Fruit fly (Drosophila melanogaster) whole organism, embryonic: Measurements from ENCODE around the gene CG11342.

Experiments
- B-H1 ChIP-seq: fragments of 200-800 bp; sonication (Bioruptor generic); IDR thresholded peaks from 3 replicates; pipeline ENCODE4 v1.3.6; 2022; ENCODE audit warnings: missing biosample characterization, missing genetic modification characterization
- Blimp-1 ChIP-seq: fragments of 200-800 bp; sonication (Bioruptor generic); optimal IDR thresholded peaks from 3 replicates; lab custom pipeline; 2018; ENCODE audit warnings: missing biosample characterization, missing genetic modification characterization, mild to moderate bottlenecking, moderate library complexity, missing genetic modification reagents
- CG10274 ChIP-seq: fragments of 200-800 bp; sonication (Bioruptor generic); optimal IDR thresholded peaks from 3 replicates; lab custom pipeline; 2017; ENCODE audit warnings: missing biosample characterization, mild to moderate bottlenecking, missing genetic modification characterization
- CG11247 ChIP-seq: fragments of 200-800 bp; sonication (Bioruptor generic); IDR thresholded peaks from 2 replicates; pipeline ENCODE4 v1.3.6; 2022; ENCODE audit warnings: missing biosample characterization, missing genetic modification characterization
- CG11560 ChIP-seq: fragments of 200-800 bp; sonication (Bioruptor generic); IDR thresholded peaks from 3 replicates; pipeline ENCODE4 v1.3.6; 2022; ENCODE audit warnings: missing biosample characterization, missing genetic modification characterization
- CG12391 ChIP-seq: fragments of 200-800 bp; sonication (Bioruptor generic); optimal IDR thresholded peaks from 3 replicates; lab custom pipeline; 2018; ENCODE audit warnings: missing biosample characterization, mild to moderate bottlenecking, missing genetic modification characterization, moderate library complexity
- CG12744 ChIP-seq: fragments of 200-800 bp; sonication (Bioruptor generic); optimal IDR thresholded peaks from 2 replicates; lab custom pipeline; 2016; ENCODE audit warnings: missing biosample characterization, missing genetic modification characterization
- CG13287 ChIP-seq: fragments of 200-800 bp; sonication (Bioruptor generic); IDR thresholded peaks from 2 replicates; pipeline ENCODE4 v1.3.6; 2022; ENCODE audit warnings: missing biosample characterization, missing genetic modification characterization; ENCODE audit not compliant: partially characterized antibody
- CG17186 ChIP-seq: fragments of 200-800 bp; sonication (Bioruptor generic); optimal IDR thresholded peaks from 3 replicates; lab custom pipeline; 2017; ENCODE audit warnings: missing biosample characterization, missing genetic modification reagents, missing genetic modification characterization
- CG17802 ChIP-seq: fragments of 200-800 bp; sonication (Bioruptor generic); optimal IDR thresholded peaks from 2 replicates; lab custom pipeline; 2018; ENCODE audit warnings: missing biosample characterization, mild to moderate bottlenecking, missing genetic modification characterization, moderate library complexity
- CG2199 ChIP-seq: fragments of 200-800 bp; sonication (Bioruptor generic); IDR thresholded peaks from 3 replicates; pipeline ENCODE4 v1.3.6; 2022; ENCODE audit warnings: missing biosample characterization, missing genetic modification characterization
- CG4328 ChIP-seq: fragments of 200-800 bp; sonication (Bioruptor generic); optimal IDR thresholded peaks from 3 replicates; lab custom pipeline; 2017; ENCODE audit warnings: missing biosample characterization, missing genetic modification reagents, missing genetic modification characterization
- CG4424 ChIP-seq: fragments of 200-800 bp; sonication (Bioruptor generic); optimal IDR thresholded peaks from 3 replicates; lab custom pipeline; 2016; ENCODE audit warnings: missing biosample characterization, missing genetic modification characterization
- CG5180 ChIP-seq: fragments of 200-800 bp; sonication (Bioruptor generic); optimal IDR thresholded peaks from 3 replicates; lab custom pipeline; 2017; ENCODE audit warnings: missing biosample characterization, missing genetic modification characterization, mild to moderate bottlenecking, moderate library complexity, missing genetic modification reagents
- CG5953 ChIP-seq: fragments of 200-800 bp; sonication (Bioruptor generic); IDR thresholded peaks from 2 replicates; pipeline ENCODE4 v1.3.6; 2022; ENCODE audit warnings: missing biosample characterization, missing genetic modification characterization
- CG7786 ChIP-seq: fragments of 200-800 bp; sonication (Bioruptor generic); optimal IDR thresholded peaks from 2 replicates; lab custom pipeline; 2016; ENCODE audit warnings: missing biosample characterization, missing genetic modification characterization
- CG7928 ChIP-seq: fragments of 200-800 bp; sonication (Bioruptor generic); optimal IDR thresholded peaks from 2 replicates; lab custom pipeline; 2017; ENCODE audit warnings: missing biosample characterization, mild to moderate bottlenecking, missing genetic modification characterization
- CG8089 ChIP-seq: fragments of 200-800 bp; sonication (Bioruptor generic); optimal IDR thresholded peaks from 3 replicates; lab custom pipeline; 2016; ENCODE audit warnings: missing biosample characterization, missing genetic modification characterization
- CG9932 ChIP-seq: fragments of 200-800 bp; sonication (Bioruptor generic); IDR thresholded peaks from 2 replicates; pipeline ENCODE4 v1.3.6; 2022; ENCODE audit warnings: missing biosample characterization, missing genetic modification characterization
- CHES-1-like ChIP-seq: fragments of 200-800 bp; sonication (Bioruptor generic); optimal IDR thresholded peaks from 2 replicates; lab custom pipeline; 2016; ENCODE audit warnings: missing biosample characterization, missing genetic modification characterization
- Dad ChIP-seq: fragments of 200-800 bp; sonication (Bioruptor generic); optimal IDR thresholded peaks from 3 replicates; lab custom pipeline; 2016; ENCODE audit warnings: missing biosample characterization, missing genetic modification characterization
- Deaf1 ChIP-seq: fragments of 200-800 bp; optimal IDR thresholded peaks from 3 replicates; lab custom pipeline; 2019; ENCODE audit warnings: missing biosample characterization, mild to moderate bottlenecking, missing genetic modification characterization, moderate library complexity
- Dek ChIP-seq: fragments of 200-800 bp; sonication (Bioruptor generic); optimal IDR thresholded peaks from 3 replicates; lab custom pipeline; 2019; ENCODE audit warnings: missing biosample characterization, mild to moderate bottlenecking, missing genetic modification characterization, moderate library complexity
- Dip2 ChIP-seq: fragments of 200-800 bp; sonication (Bioruptor generic); IDR thresholded peaks from 2 replicates; pipeline ENCODE4 v1.3.6; 2022; ENCODE audit warnings: missing biosample characterization, missing genetic modification characterization
- Dip3 ChIP-seq: fragments of 200-800 bp; sonication (Bioruptor generic); optimal IDR thresholded peaks from 3 replicates; lab custom pipeline; 2016; ENCODE audit warnings: missing biosample characterization, missing genetic modification characterization
- Eip74EF ChIP-seq, 2 experiments: fragments of 200-800 bp in 1 of 2; fragments of >200 bp in 1 of 2; sonication (Bioruptor generic) in 1 of 2; optimal IDR thresholded peaks; 2 replicates each; lab custom pipeline; 2017 to 2019; ENCODE audit warnings: missing biosample characterization in 2 of 2, missing genetic modification characterization in 2 of 2, mild to moderate bottlenecking in 1 of 2, moderate library complexity in 1 of 2
- Hand ChIP-seq: fragments of 200-800 bp; sonication (Bioruptor generic); optimal IDR thresholded peaks from 2 replicates; lab custom pipeline; 2017; ENCODE audit warnings: mild to moderate bottlenecking, missing biosample characterization, missing genetic modification reagents, missing genetic modification characterization
- Hr3 ChIP-seq: fragments of 200-800 bp; sonication (Bioruptor generic); optimal IDR thresholded peaks from 3 replicates; lab custom pipeline; 2016; ENCODE audit warnings: missing biosample characterization, missing genetic modification characterization
- Kr ChIP-seq: fragments of 200-800 bp; sonication (Bioruptor generic); optimal IDR thresholded peaks from 2 replicates; lab custom pipeline; 2017; ENCODE audit warnings: missing biosample characterization, mild to moderate bottlenecking, missing genetic modification characterization
- MTF-1 ChIP-seq: fragments of 200-800 bp; sonication (Bioruptor generic); optimal IDR thresholded peaks from 2 replicates; lab custom pipeline; 2018; ENCODE audit warnings: missing biosample characterization, mild to moderate bottlenecking, missing genetic modification characterization, borderline replicate concordance
- Mad ChIP-seq: fragments of 200-800 bp; sonication (Bioruptor generic); optimal IDR thresholded peaks from 2 replicates; lab custom pipeline; 2016; ENCODE audit warnings: missing biosample characterization, missing genetic modification characterization
- Nf-YA ChIP-seq: fragments of 200-800 bp; sonication (Bioruptor generic); IDR thresholded peaks from 2 replicates; pipeline ENCODE4 v1.3.6; 2022; ENCODE audit warnings: missing biosample characterization, missing genetic modification characterization
- NfI ChIP-seq: fragments of 200-800 bp; sonication (Bioruptor generic); optimal IDR thresholded peaks from 3 replicates; lab custom pipeline; 2018; ENCODE audit warnings: missing biosample characterization, mild to moderate bottlenecking, missing genetic modification characterization, moderate library complexity
- Ravus ChIP-seq: fragments of 200-800 bp; sonication (Bioruptor generic); IDR thresholded peaks from 2 replicates; pipeline ENCODE4 v1.3.6; 2022; ENCODE audit warnings: missing biosample characterization, missing genetic modification characterization
- Rfx ChIP-seq: fragments of 200-800 bp; sonication (Bioruptor generic); IDR thresholded peaks from 2 replicates; pipeline ENCODE4 v1.3.6; 2022; ENCODE audit warnings: missing biosample characterization, missing genetic modification characterization
- Sin3A ChIP-seq: fragments of >200 bp; optimal IDR thresholded peaks from 2 replicates; lab custom pipeline; 2018
- ato ChIP-seq: fragments of 200-800 bp; sonication (Bioruptor generic); IDR thresholded peaks from 2 replicates; pipeline ENCODE4 v1.3.6; 2022; ENCODE audit warnings: missing biosample characterization, missing genetic modification characterization; ENCODE audit not compliant: partially characterized antibody
- bowl ChIP-seq: fragments of 200-800 bp; sonication (Bioruptor generic); IDR thresholded peaks from 2 replicates; pipeline ENCODE4 v1.3.6; 2022; ENCODE audit warnings: missing biosample characterization, missing genetic modification characterization
- ci ChIP-seq: fragments of 200-800 bp; sonication (Bioruptor generic); IDR thresholded peaks from 3 replicates; pipeline ENCODE4 v1.3.6; 2022; ENCODE audit warnings: missing biosample characterization, missing genetic modification characterization
- eve ChIP-seq, 2 experiments: fragments of >200 bp; optimal IDR thresholded peaks; 2 replicates each; lab custom pipeline; 2017; ENCODE audit warnings: missing biosample characterization in 2 of 2, missing genetic modification characterization in 2 of 2
- exex ChIP-seq: fragments of 200-800 bp; sonication (Bioruptor generic); optimal IDR thresholded peaks from 4 replicates; lab custom pipeline; 2018; ENCODE audit warnings: missing biosample characterization, mild to moderate bottlenecking, missing genetic modification characterization, moderate library complexity
- gce ChIP-seq: fragments of 200-800 bp; sonication (Bioruptor generic); IDR thresholded peaks from 3 replicates; pipeline ENCODE4 v1.3.6; 2022; ENCODE audit warnings: missing biosample characterization, missing genetic modification characterization
- hb ChIP-seq: fragments of 200-800 bp; sonication (Bioruptor generic); IDR thresholded peaks from 3 replicates; pipeline ENCODE4 v1.3.6; 2022; ENCODE audit warnings: missing biosample characterization, missing genetic modification characterization; ENCODE audit not compliant: partially characterized antibody
- kay ChIP-seq: fragments of 200-800 bp; sonication (Bioruptor generic); optimal IDR thresholded peaks from 2 replicates; lab custom pipeline; 2016; ENCODE audit warnings: missing biosample characterization, missing genetic modification characterization
- kni ChIP-seq: fragments of 200-800 bp; sonication (Bioruptor generic); optimal IDR thresholded peaks from 3 replicates; lab custom pipeline; 2017; ENCODE audit warnings: mild to moderate bottlenecking, missing biosample characterization, missing genetic modification reagents, missing genetic modification characterization
- lilli ChIP-seq: fragments of 200-800 bp; sonication (Bioruptor generic); optimal IDR thresholded peaks from 3 replicates; lab custom pipeline; 2016; ENCODE audit warnings: missing biosample characterization, missing genetic modification characterization
- lov ChIP-seq, 2 experiments: fragments of 200-800 bp in 1 of 2; fragments of >200 bp in 1 of 2; sonication (Bioruptor generic) in 1 of 2; IDR thresholded peaks in 1 of 2; optimal IDR thresholded peaks in 1 of 2; 2 replicates in 1 of 2; 3 replicates in 1 of 2; pipeline versions ENCODE4 v1.3.6 to Lab custom; 2017 to 2022; ENCODE audit warnings: missing biosample characterization in 1 of 2, missing genetic modification characterization in 1 of 2
- onecut ChIP-seq: fragments of 200-800 bp; sonication (Bioruptor generic); IDR thresholded peaks from 2 replicates; pipeline ENCODE4 v1.3.6; 2022; ENCODE audit warnings: missing biosample characterization, missing genetic modification characterization
- repo ChIP-seq: fragments of 200-800 bp; sonication (Bioruptor generic); optimal IDR thresholded peaks from 2 replicates; lab custom pipeline; 2016; ENCODE audit warnings: missing biosample characterization, missing genetic modification characterization
- sim ChIP-seq: fragments of 200-800 bp; sonication (Bioruptor generic); IDR thresholded peaks from 2 replicates; pipeline ENCODE4 v1.3.6; 2022; ENCODE audit warnings: missing biosample characterization, missing genetic modification characterization
- tio ChIP-seq: fragments of 200-800 bp; sonication (Bioruptor generic); optimal IDR thresholded peaks from 2 replicates; lab custom pipeline; 2017; ENCODE audit warnings: missing biosample characterization, missing genetic modification characterization, inconsistent platforms

CG11342 gene

DNA sequence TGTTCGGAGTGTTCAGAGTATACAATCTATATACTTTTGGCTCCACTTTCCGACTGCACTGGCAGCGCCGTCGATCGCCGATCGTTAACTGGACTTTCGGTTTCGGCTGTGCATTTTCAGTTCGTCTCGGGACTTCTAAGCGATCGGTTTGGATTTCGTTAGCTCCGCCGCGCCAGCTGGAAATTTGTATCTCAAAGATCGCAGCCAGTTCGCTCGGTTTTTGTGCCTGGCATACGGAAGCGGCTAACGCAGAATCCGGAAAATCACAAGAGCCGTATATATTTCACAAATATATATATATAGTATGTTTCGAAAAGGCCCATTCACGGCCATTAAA is 17.0 kb upstream of the CG11342 start, which contains the start of gene slow (continued):
- TF ChIP-seq exex (tag; lab: Kevin White, UChicago) (no peak), CG2199 (GFP tag; lab: Robert Waterston, UW) (0 out of 3 replicates have a peak, but pooled peaks have one; percentile 14), CG13287 (GFP tag; lab: Robert Waterston, UW) (no peak), ci (0 out of 3 replicates have a peak, but pooled peaks have one; percentile 51), kay (GFP tag; lab: Kevin White, UChicago) (no peak), CG9932 (GFP tag; lab: Robert Waterston, UW) (no peak), CG17802 (tag; lab: Kevin White, UChicago) (no peak), Kr (GFP tag; lab: Kevin White, UChicago) (no peak), repo (GFP tag; lab: Kevin White, UChicago) (no peak), MTF-1 (peak; percentile 22), CG10274 (GFP tag; lab: Kevin White, UChicago) (no peak), CG7786 (GFP tag; lab: Kevin White, UChicago) (no peak), Hr3 (GFP tag; lab: Kevin White, UChicago) (no peak), CG17186 (no peak), Eip74EF (GFP tag; optimal IDR thresholded peaks at IDR 0.05; lab: Kevin White, UChicago) (peak in 1 of 2 experiments; percentile 7), Dip2 (GFP tag; lab: Robert Waterston, UW) (no peak), CG12744 (GFP tag; lab: Kevin White, UChicago) (no peak), CG8089 (no peak), CG5180 (GFP tag; lab: Kevin White, UChicago) (peak; percentile 88), Deaf1 (peak; percentile 92), sim (GFP tag; lab: Robert Waterston, UW) (no peak), lov (optimal IDR thresholded peaks at IDR 0.05; lab: Kevin White, UChicago) (no peak), lov (GFP tag; IDR thresholded peaks at IDR 0.05; lab: Robert Waterston, UW) (0 out of 3 replicates have a peak, but pooled peaks have one; percentile 6), Nf-YA (GFP tag; lab: Robert Waterston, UW) (peak; percentile 36; the same call in 1 of the 2 replicates), CG4424 (GFP tag; lab: Kevin White, UChicago) (no peak), Blimp-1 (GFP tag; lab: Kevin White, UChicago) (peak; percentile 77), Mad (GFP tag; lab: Kevin White, UChicago) (no peak), gce (GFP tag; lab: Robert Waterston, UW) (0 out of 3 replicates have a peak, but pooled peaks have one; percentile 28), Rfx (GFP tag; lab: Robert Waterston, UW) (no peak), eve (GFP tag; optimal IDR thresholded peaks at IDR 0.05; lab: Kevin White, UChicago) (no peak), Sin3A (lab: Kevin White, UChicago) (no peak), bowl (GFP tag; lab: Robert Waterston, UW) (no peak), Dip3 (GFP tag; lab: Kevin White, UChicago) (no peak), CHES-1-like (GFP tag; lab: Kevin White, UChicago) (no peak), Hand (GFP tag; lab: Kevin White, UChicago) (no peak), NfI (GFP tag; lab: Kevin White, UChicago) (no peak), lilli (GFP tag; lab: Kevin White, UChicago) (no peak), CG11247 (GFP tag; lab: Robert Waterston, UW) (no peak), CG7928 (GFP tag; lab: Kevin White, UChicago) (no peak), Ravus (GFP tag; lab: Robert Waterston, UW) (no peak), CG12391 (tag; lab: Kevin White, UChicago) (no peak), onecut (GFP tag; lab: Robert Waterston, UW) (no peak), B-H1 (peak; percentile 11; the same call in 1 of the 3 replicates), CG4328 (GFP tag; lab: Kevin White, UChicago) (no peak), kni (GFP tag; lab: Kevin White, UChicago) (peak; percentile 27), Dek (tag; lab: Kevin White, UChicago) (no peak), tio (GFP tag; lab: Kevin White, UChicago) (no peak), Dad (GFP tag; lab: Kevin White, UChicago) (no peak), hb (GFP tag; lab: Robert Waterston, UW) (0 out of 3 replicates have a peak, but pooled peaks have one; percentile 20), CG11560 (tag; lab: Robert Waterston, UW) (no peak), CG5953 (GFP tag; lab: Robert Waterston, UW) (no peak), ato (peak; percentile 41; the same call in 1 of the 2 replicates)
